Fruit fly (Drosophila melanogaster) whole organism, embryonic: ENCODE results near the gene Dscam2.
A peak's percentile ranks its signal among the peaks of the same experiment; 100 is the strongest.

Experiments used
- Bgb ChIP-seq: fragments of 200-800 bp; sonication (Bioruptor generic); IDR thresholded peaks from 2 replicates; pipeline ENCODE4 v1.3.6; 2022; ENCODE audit warnings: missing biosample characterization, missing genetic modification characterization; ENCODE audit not compliant: partially characterized antibody
- CG10147 ChIP-seq: fragments of 200-800 bp; sonication (Bioruptor generic); optimal IDR thresholded peaks from 2 replicates; lab custom pipeline; 2019; ENCODE audit warnings: missing biosample characterization, mild to moderate bottlenecking, missing genetic modification characterization, moderate library complexity
- CG12071 ChIP-seq: fragments of 200-800 bp; sonication (Bioruptor generic); optimal IDR thresholded peaks from 3 replicates; lab custom pipeline; 2018; ENCODE audit warnings: missing biosample characterization, mild to moderate bottlenecking, missing genetic modification characterization
- CG15479 ChIP-seq: fragments of 200-800 bp; sonication (Bioruptor generic); optimal IDR thresholded peaks from 3 replicates; lab custom pipeline; 2019; ENCODE audit warnings: missing biosample characterization, mild to moderate bottlenecking, missing genetic modification characterization, moderate library complexity
- CG15514 ChIP-seq: fragments of 200-800 bp; sonication (Bioruptor generic); optimal IDR thresholded peaks from 3 replicates; lab custom pipeline; 2017; ENCODE audit warnings: missing biosample characterization, missing genetic modification characterization, mild to moderate bottlenecking, moderate library complexity, missing genetic modification reagents
- CG16813 ChIP-seq: fragments of 200-800 bp; sonication (Bioruptor generic); IDR thresholded peaks from 3 replicates; pipeline ENCODE4 v1.3.6; 2022; ENCODE audit warnings: missing biosample characterization, missing genetic modification characterization; ENCODE audit not compliant: partially characterized antibody
- CG17385 ChIP-seq: fragments of 200-800 bp; sonication (Bioruptor generic); optimal IDR thresholded peaks from 3 replicates; lab custom pipeline; 2018; ENCODE audit warnings: missing biosample characterization, mild to moderate bottlenecking, missing genetic modification characterization
- CG1832 ChIP-seq: fragments of 200-800 bp; sonication (Bioruptor generic); optimal IDR thresholded peaks from 2 replicates; lab custom pipeline; 2017; ENCODE audit warnings: missing biosample characterization, mild to moderate bottlenecking, missing genetic modification characterization, inconsistent platforms
- CG2199 ChIP-seq: fragments of 200-800 bp; sonication (Bioruptor generic); IDR thresholded peaks from 3 replicates; pipeline ENCODE4 v1.3.6; 2022; ENCODE audit warnings: missing biosample characterization, missing genetic modification characterization
- CG34224 ChIP-seq: fragments of 200-800 bp; sonication (Bioruptor generic); IDR thresholded peaks from 3 replicates; pipeline ENCODE4 v1.3.6; 2022; ENCODE audit warnings: missing biosample characterization, missing genetic modification characterization; ENCODE audit not compliant: partially characterized antibody
- CG7372 ChIP-seq: fragments of 200-800 bp; sonication (Bioruptor generic); IDR thresholded peaks from 2 replicates; pipeline ENCODE4 v1.3.6; 2022; ENCODE audit warnings: missing biosample characterization, missing genetic modification characterization
- CG8290 ChIP-seq, 3 experiments: fragments of 200-800 bp; sonication (Bioruptor generic); optimal IDR thresholded peaks; 2 replicates each; lab custom pipeline; 2016 to 2019; ENCODE audit warnings: missing biosample characterization in 3 of 3, missing genetic modification characterization in 3 of 3, mild to moderate bottlenecking in 2 of 3, moderate library complexity in 1 of 3
- CG8944 ChIP-seq: fragments of 200-800 bp; sonication (Bioruptor generic); optimal IDR thresholded peaks from 3 replicates; lab custom pipeline; 2016; ENCODE audit warnings: missing biosample characterization, missing genetic modification characterization
- CG9437 ChIP-seq: fragments of 200-800 bp; sonication (Bioruptor generic); optimal IDR thresholded peaks from 2 replicates; lab custom pipeline; 2018; ENCODE audit warnings: missing biosample characterization, mild to moderate bottlenecking, missing genetic modification characterization
- CG9727 ChIP-seq: fragments of 200-800 bp; sonication (Bioruptor generic); optimal IDR thresholded peaks from 3 replicates; lab custom pipeline; 2017; ENCODE audit warnings: missing biosample characterization, mild to moderate bottlenecking, missing genetic modification characterization
- CG9817 ChIP-seq: fragments of 200-800 bp; sonication (Bioruptor generic); optimal IDR thresholded peaks from 2 replicates; lab custom pipeline; 2018; ENCODE audit warnings: missing biosample characterization, mild to moderate bottlenecking, missing genetic modification characterization, moderate library complexity
- CG9876 ChIP-seq: fragments of 200-800 bp; sonication (Bioruptor generic); optimal IDR thresholded peaks from 2 replicates; lab custom pipeline; 2016; ENCODE audit warnings: missing biosample characterization, missing genetic modification characterization
- Dip2 ChIP-seq: fragments of 200-800 bp; sonication (Bioruptor generic); IDR thresholded peaks from 2 replicates; pipeline ENCODE4 v1.3.6; 2022; ENCODE audit warnings: missing biosample characterization, missing genetic modification characterization
- Hsf ChIP-seq: fragments of 200-800 bp; sonication (Bioruptor generic); optimal IDR thresholded peaks from 3 replicates; lab custom pipeline; 2016; ENCODE audit warnings: missing biosample characterization, missing genetic modification characterization
- Nf-YC ChIP-seq: fragments of 200-800 bp; optimal IDR thresholded peaks from 3 replicates; lab custom pipeline; 2019; ENCODE audit warnings: missing biosample characterization, mild to moderate bottlenecking, missing genetic modification characterization, moderate library complexity
- Oli ChIP-seq: fragments of 200-800 bp; sonication (Bioruptor generic); optimal IDR thresholded peaks from 2 replicates; lab custom pipeline; 2018; ENCODE audit warnings: missing biosample characterization, mild to moderate bottlenecking, missing genetic modification characterization, moderate library complexity
- Opbp ChIP-seq: fragments of 200-800 bp; sonication (Bioruptor generic); IDR thresholded peaks from 3 replicates; pipeline ENCODE4 v1.3.6; 2022; ENCODE audit warnings: missing biosample characterization, missing genetic modification characterization; ENCODE audit not compliant: partially characterized antibody
- Pdp1 ChIP-seq, 2 experiments: fragments of 200-800 bp; sonication (Bioruptor generic); optimal IDR thresholded peaks; 3 replicates each; lab custom pipeline; 2016; ENCODE audit warnings: missing biosample characterization in 2 of 2, missing genetic modification characterization in 2 of 2, mild to moderate bottlenecking in 1 of 2, moderate library complexity in 1 of 2
- Poxn ChIP-seq: fragments of 200-800 bp; sonication (Bioruptor generic); IDR thresholded peaks from 2 replicates; pipeline ENCODE4 v1.3.6; 2022; ENCODE audit warnings: missing biosample characterization, missing genetic modification characterization
- Trl ChIP-seq, 3 experiments: fragments of >200 bp in 2 of 3; fragments of 200-800 bp in 1 of 3; sonication (Bioruptor generic) in 1 of 3; optimal IDR thresholded peaks; 2 replicates in 1 of 3; 3 replicates in 2 of 3; lab custom pipeline; 2016 to 2017; ENCODE audit warnings: missing biosample characterization in 1 of 3, missing genetic modification characterization in 1 of 3
- ac ChIP-seq: fragments of 200-800 bp; sonication (Bioruptor generic); optimal IDR thresholded peaks from 3 replicates; lab custom pipeline; 2017; ENCODE audit warnings: missing biosample characterization, mild to moderate bottlenecking, missing genetic modification characterization
- ato ChIP-seq: fragments of 200-800 bp; sonication (Bioruptor generic); IDR thresholded peaks from 2 replicates; pipeline ENCODE4 v1.3.6; 2022; ENCODE audit warnings: missing biosample characterization, missing genetic modification characterization; ENCODE audit not compliant: partially characterized antibody
- bbx ChIP-seq: fragments of 200-800 bp; sonication (Bioruptor generic); IDR thresholded peaks from 2 replicates; pipeline ENCODE4 v1.3.6; 2022; ENCODE audit warnings: missing biosample characterization, missing genetic modification characterization; ENCODE audit not compliant: partially characterized antibody
- cg ChIP-seq: fragments of 200-800 bp; sonication (Bioruptor generic); optimal IDR thresholded peaks from 3 replicates; lab custom pipeline; 2019; ENCODE audit warnings: missing biosample characterization, mild to moderate bottlenecking, missing genetic modification characterization, moderate library complexity
- chm ChIP-seq: fragments of 200-800 bp; sonication (Bioruptor generic); IDR thresholded peaks from 2 replicates; pipeline ENCODE4 v1.3.6; 2022; ENCODE audit warnings: missing biosample characterization, missing genetic modification characterization
- cwo ChIP-seq: fragments of 200-800 bp; sonication (Bioruptor generic); optimal IDR thresholded peaks from 3 replicates; lab custom pipeline; 2017; ENCODE audit warnings: missing biosample characterization, missing genetic modification characterization, mild to moderate bottlenecking, moderate library complexity, missing genetic modification reagents
- da ChIP-seq: fragments of 200-800 bp; sonication (Bioruptor generic); optimal IDR thresholded peaks from 2 replicates; lab custom pipeline; 2016; ENCODE audit warnings: missing biosample characterization, missing genetic modification characterization
- dpn ChIP-seq, 2 experiments: fragments of 200-800 bp; sonication (Bioruptor generic); optimal IDR thresholded peaks; 3 replicates each; lab custom pipeline; 2016; ENCODE audit warnings: missing biosample characterization in 2 of 2, missing genetic modification characterization in 2 of 2
- eve ChIP-seq, 2 experiments: fragments of >200 bp; optimal IDR thresholded peaks; 2 replicates each; lab custom pipeline; 2017; ENCODE audit warnings: missing biosample characterization in 2 of 2, missing genetic modification characterization in 2 of 2
- fru ChIP-seq: fragments of >200 bp; optimal IDR thresholded peaks from 2 replicates; lab custom pipeline; 2017
- grau ChIP-seq: fragments of 200-800 bp; optimal IDR thresholded peaks from 3 replicates; lab custom pipeline; 2019; ENCODE audit warnings: missing biosample characterization, mild to moderate bottlenecking, missing genetic modification characterization, moderate library complexity
- lilli ChIP-seq: fragments of 200-800 bp; sonication (Bioruptor generic); optimal IDR thresholded peaks from 3 replicates; lab custom pipeline; 2016; ENCODE audit warnings: missing biosample characterization, missing genetic modification characterization
- lmd ChIP-seq: fragments of 200-800 bp; sonication (Bioruptor generic); IDR thresholded peaks from 2 replicates; pipeline ENCODE4 v1.3.6; 2022; ENCODE audit warnings: missing biosample characterization, missing genetic modification characterization
- lola ChIP-seq, 3 experiments: fragments of >200 bp in 2 of 3; fragments of 200-800 bp in 1 of 3; sonication (Bioruptor generic) in 1 of 3; optimal IDR thresholded peaks; 2 replicates each; lab custom pipeline; 2017 to 2019; ENCODE audit warnings: missing biosample characterization in 3 of 3, missing genetic modification characterization in 3 of 3, mild to moderate bottlenecking in 1 of 3, moderate library complexity in 1 of 3
- nau ChIP-seq: fragments of 200-800 bp; sonication (Bioruptor generic); optimal IDR thresholded peaks from 3 replicates; lab custom pipeline; 2017; ENCODE audit warnings: missing biosample characterization, mild to moderate bottlenecking, missing genetic modification characterization, missing genetic modification reagents
- onecut ChIP-seq: fragments of 200-800 bp; sonication (Bioruptor generic); IDR thresholded peaks from 2 replicates; pipeline ENCODE4 v1.3.6; 2022; ENCODE audit warnings: missing biosample characterization, missing genetic modification characterization
- phol ChIP-seq: fragments of 200-800 bp; sonication (Bioruptor generic); optimal IDR thresholded peaks from 3 replicates; lab custom pipeline; 2018; ENCODE audit warnings: missing biosample characterization, mild to moderate bottlenecking, missing genetic modification characterization, moderate library complexity
- prd ChIP-seq, 3 experiments: fragments of >200 bp in 2 of 3; fragments of 200-800 bp in 1 of 3; sonication (Bioruptor generic) in 1 of 3; optimal IDR thresholded peaks in 2 of 3; IDR thresholded peaks in 1 of 3; 2 replicates in 2 of 3; 3 replicates in 1 of 3; pipeline versions ENCODE4 v1.3.6 to Lab custom; 2017 to 2022; ENCODE audit warnings: missing biosample characterization in 1 of 3, missing genetic modification characterization in 1 of 3
- pros ChIP-seq: fragments of 200-800 bp; sonication (Bioruptor generic); optimal IDR thresholded peaks from 3 replicates; lab custom pipeline; 2019; ENCODE audit warnings: missing biosample characterization, mild to moderate bottlenecking, missing genetic modification characterization, moderate library complexity
- row ChIP-seq: fragments of 200-800 bp; sonication (Bioruptor generic); IDR thresholded peaks from 3 replicates; pipeline ENCODE4 v1.3.6; 2022; ENCODE audit warnings: missing biosample characterization, missing genetic modification characterization
- shn ChIP-seq: fragments of 200-800 bp; sonication (Bioruptor generic); optimal IDR thresholded peaks from 3 replicates; lab custom pipeline; 2016; ENCODE audit warnings: missing biosample characterization, missing genetic modification characterization

Dscam2 gene

DNA sequence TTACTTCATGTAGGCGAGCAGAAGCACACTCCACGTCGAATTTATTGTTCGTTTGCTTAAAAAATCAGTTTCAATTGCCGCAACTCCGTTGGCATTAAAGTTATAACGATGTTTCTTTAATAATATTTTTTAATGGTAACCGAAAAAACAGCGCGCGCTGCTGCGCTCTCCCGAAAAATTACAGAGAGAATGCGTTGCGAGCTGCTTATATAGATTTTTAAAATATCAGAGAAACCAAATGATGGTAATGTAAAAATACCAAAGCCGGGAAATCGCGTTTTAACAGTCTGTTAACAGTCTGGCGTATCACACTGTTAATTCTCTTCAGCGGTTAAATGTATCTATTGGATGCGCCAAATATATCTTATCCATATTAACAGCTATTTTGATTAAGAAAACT is 32.8 kb downstream of the Dscam2 start, which contains the start of gene corn (continued):
- TF ChIP-seq CG15514 (peak; percentile 11), Opbp (GFP tag; lab: Robert Waterston, UW) (peak; percentile 34; the same call in 1 of the 3 replicates), shn (GFP tag; lab: Kevin White, UChicago) (no peak), fru (no peak), Bgb (GFP tag; lab: Robert Waterston, UW) (peak; percentile 37; the same call in 1 of the 2 replicates), chm (GFP tag; lab: Robert Waterston, UW) (peak; percentile 62), grau (tag; lab: Kevin White, UChicago) (peak; percentile 2), bbx (GFP tag; lab: Robert Waterston, UW) (peak; percentile 40; the same call in 1 of the 2 replicates), ato (peak; percentile 20; the same call in 1 of the 2 replicates), CG9817 (tag; lab: Kevin White, UChicago) (peak; percentile 3)

DNA sequence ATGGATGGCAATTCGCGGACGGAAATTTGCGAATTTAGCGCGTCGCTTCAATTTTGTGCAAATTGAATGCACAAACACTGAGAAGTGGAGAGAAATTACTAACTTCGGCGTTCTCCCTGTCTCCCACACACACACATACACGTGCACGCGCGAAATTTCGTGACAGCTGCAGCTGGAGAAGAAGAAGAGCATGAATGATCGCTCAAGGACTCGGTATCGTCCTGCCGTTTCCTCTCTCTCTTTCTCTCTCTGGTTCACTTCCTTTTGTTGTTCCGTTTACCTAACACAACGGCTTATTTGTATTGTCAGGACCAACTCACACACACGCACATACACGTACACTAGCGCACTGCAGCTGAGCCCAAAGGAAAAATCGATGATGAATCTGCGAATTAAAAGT is 33.5 kb downstream of the Dscam2 start:
- no peak for TF ChIP-seq CG12071 (GFP tag; lab: Kevin White, UChicago)
- TF ChIP-seq Poxn (GFP tag; lab: Robert Waterston, UW), result 0 out of 2 replicates have a peak, but pooled peaks have one; percentile 5
- TF ChIP-seq CG15479 (GFP tag; lab: Kevin White, UChicago), result peak; percentile 61
- peak; percentile 39 for TF ChIP-seq CG1832 (GFP tag; lab: Kevin White, UChicago)
- no peak for TF ChIP-seq CG7372 (GFP tag; lab: Robert Waterston, UW)
- TF ChIP-seq CG16813 (GFP tag; lab: Robert Waterston, UW), result no peak
- peak in 1 of 2 experiments; percentile 25 for TF ChIP-seq Trl (optimal IDR thresholded peaks at IDR 0.05; lab: Kevin White, UChicago)
- TF ChIP-seq Trl (GFP tag; optimal IDR thresholded peaks at IDR 0.05; lab: Kevin White, UChicago), result no peak
- TF ChIP-seq prd (optimal IDR thresholded peaks at IDR 0.05; lab: Kevin White, UChicago), result no peak
- peak; percentile 16; the same call in 1 of the 3 replicates for TF ChIP-seq prd (GFP tag; IDR thresholded peaks at IDR 0.05; lab: Robert Waterston, UW)
- peak; percentile 57 for TF ChIP-seq pros (GFP tag; lab: Kevin White, UChicago)
- TF ChIP-seq ac, result peak; percentile 47
- TF ChIP-seq CG17385 (GFP tag; lab: Kevin White, UChicago), result peak; percentile 79
- no peak for TF ChIP-seq nau (GFP tag; lab: Kevin White, UChicago)
- TF ChIP-seq onecut (GFP tag; lab: Robert Waterston, UW), result peak; percentile 87
- TF ChIP-seq cg (GFP tag; lab: Kevin White, UChicago), result peak; percentile 62
- peak; percentile 48 for TF ChIP-seq da

DNA sequence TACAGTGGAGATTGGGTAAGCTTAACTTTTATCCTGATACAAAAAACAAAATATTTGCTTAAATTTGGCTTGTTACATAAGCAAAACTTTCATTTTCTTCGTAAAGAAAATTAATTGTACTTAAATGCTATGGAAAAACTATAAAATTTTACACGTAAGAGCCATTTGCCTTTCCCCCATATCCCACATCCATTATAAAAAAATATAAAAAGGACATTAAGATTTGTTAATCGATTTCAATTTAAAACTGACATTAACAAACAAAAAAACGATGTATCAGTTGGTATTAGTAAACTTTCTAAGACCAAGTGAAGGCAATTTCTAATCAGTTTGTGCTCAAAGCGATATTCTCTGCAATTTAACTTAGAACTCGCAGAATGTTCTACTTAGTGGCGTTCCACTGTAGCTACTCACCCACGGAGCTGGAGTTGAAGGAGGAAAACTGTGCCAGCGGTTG is 34.2 kb downstream of the Dscam2 start:
- TF ChIP-seq Hsf (GFP tag; lab: Kevin White, UChicago), result peak; percentile 36
- TF ChIP-seq cwo (GFP tag; lab: Kevin White, UChicago), result peak; percentile 12
- TF ChIP-seq phol (tag; lab: Kevin White, UChicago), result peak; percentile 43
- peak; percentile 22 for TF ChIP-seq CG9437 (GFP tag; lab: Kevin White, UChicago)
- TF ChIP-seq CG8944 (GFP tag; lab: Kevin White, UChicago), result no peak
- no peak for TF ChIP-seq CG2199 (GFP tag; lab: Robert Waterston, UW)
- TF ChIP-seq CG9727 (GFP tag; lab: Kevin White, UChicago), result peak; percentile 45
- TF ChIP-seq Oli (tag; lab: Kevin White, UChicago), result peak; percentile 36
- peak; percentile 11 for TF ChIP-seq CG8290 (GFP tag; optimal IDR thresholded peaks at IDR 0.05; lab: Kevin White, UChicago)
- no peak for TF ChIP-seq CG8290 (tag; optimal IDR thresholded peaks at IDR 0.05; lab: Kevin White, UChicago)
- TF ChIP-seq lilli (GFP tag; lab: Kevin White, UChicago), result peak; percentile 27
- no peak for TF ChIP-seq Dip2 (GFP tag; lab: Robert Waterston, UW)
- TF ChIP-seq lmd, result peak; percentile 16; the same call in 1 of the 2 replicates
- peak in 1 of 3 experiments; percentile 57 for TF ChIP-seq lola (GFP tag; optimal IDR thresholded peaks at IDR 0.05; lab: Kevin White, UChicago)
- TF ChIP-seq CG34224 (GFP tag; lab: Robert Waterston, UW), result no peak
- TF ChIP-seq CG10147 (GFP tag; lab: Kevin White, UChicago), result no peak
- TF ChIP-seq Pdp1 (GFP tag; optimal IDR thresholded peaks at IDR 0.05; lab: Kevin White, UChicago), result peak; percentile 10 to 64
- TF ChIP-seq row (GFP tag; lab: Robert Waterston, UW), result peak; percentile 58
- peak; percentile 1 for TF ChIP-seq Nf-YC
- peak in 1 of 2 experiments; percentile 59 for TF ChIP-seq eve (GFP tag; optimal IDR thresholded peaks at IDR 0.05; lab: Kevin White, UChicago)
- TF ChIP-seq dpn (GFP tag; optimal IDR thresholded peaks at IDR 0.05; lab: Kevin White, UChicago), result peak; percentile 1 to 21
- TF ChIP-seq CG9876 (GFP tag; lab: Kevin White, UChicago), result no peak
